Worm (Caenorhabditis elegans): ENCODE results near the gene T25D1.1.
A peak's percentile ranks its signal among the peaks of the same experiment; 100 is the strongest.

- TF ChIP-seq dpl-1 (GFP tag; optimal IDR thresholded peaks at IDR 0.05) (peak; percentile 5), mcd-1 (GFP tag; IDR thresholded peaks at IDR 0.05) (no peak), nhr-80 (tag; optimal IDR thresholded peaks at IDR 0.05) (peak; percentile 14), F23B12.7 (tag; optimal IDR thresholded peaks at IDR 0.05; ENCODE audit: insufficient read depth) (peak; percentile 38), dox-1 (GFP tag; IDR thresholded peaks at IDR 0.05) (no peak; the same call in 1 of the 2 replicates)
Measured at ce11 chrX:16502997-16503396, 16.6 kb upstream of the T25D1.1 start.

Measured in whole organism, young adult.